Worm (Caenorhabditis elegans) whole organism, young adult: Measurements from ENCODE around the gene ZK177.1.

Experiments used
- C06A6.2 ChIP-seq: fragments of 200-800 bp; sonication (Bioruptor generic); conservative IDR thresholded peaks from 2 replicates; pipeline ENCODE4 v1.3.6; 2022; ENCODE audit warnings: missing genetic modification characterization, missing compliant biosample characterization
- F23B12.7 ChIP-seq: sonication (generic microtip); optimal IDR thresholded peaks from 2 replicates; lab custom pipeline; 2017; ENCODE audit warnings: missing genetic modification characterization, mild to moderate bottlenecking, missing compliant biosample characterization, antibody characterized with exemption, moderate library complexity; ENCODE audit not compliant: insufficient read depth
- F33H1.4 ChIP-seq: fragments of 200-800 bp; sonication (Bioruptor generic); IDR thresholded peaks from 2 replicates; pipeline ENCODE4 v1.3.6; 2022; ENCODE audit warnings: missing genetic modification reagents, missing genetic modification characterization, missing compliant biosample characterization
- F52B5.7 ChIP-seq: sonication (generic microtip); optimal IDR thresholded peaks from 2 replicates; lab custom pipeline; 2016; ENCODE audit warnings: mild to moderate bottlenecking, missing genetic modification characterization, missing compliant biosample characterization
- K12H6.12 ChIP-seq: fragments of 200-800 bp; sonication (Bioruptor generic); optimal IDR thresholded peaks from 2 replicates; lab custom pipeline; 2018; ENCODE audit warnings: mild to moderate bottlenecking, missing genetic modification characterization, missing compliant biosample characterization
- Y67H2A.10 ChIP-seq: fragments of 200-800 bp; sonication (Bioruptor generic); conservative IDR thresholded peaks from 2 replicates; pipeline ENCODE4 v1.3.6; 2022; ENCODE audit warnings: missing genetic modification reagents, missing genetic modification characterization, missing compliant biosample characterization
- ama-1 ChIP-seq, 3 experiments: fragments of 150-350 bp in 1 of 3; sonication (generic microtip) in 2 of 3; optimal IDR thresholded peaks; 2 replicates each; lab custom pipeline; 2014 to 2018; ENCODE audit warnings: missing biosample characterization in 2 of 3, missing genetic modification characterization in 2 of 3, missing genetic modification reagents in 2 of 3
- athp-1 ChIP-seq: sonication (generic microtip); optimal IDR thresholded peaks from 2 replicates; lab custom pipeline; 2017; ENCODE audit warnings: mild to moderate bottlenecking, missing genetic modification characterization, missing compliant biosample characterization
- cebp-1 ChIP-seq, 2 experiments: fragments of 200-800 bp in 1 of 2; sonication (Bioruptor generic) in 1 of 2; sonication (generic microtip) in 1 of 2; IDR thresholded peaks in 1 of 2; optimal IDR thresholded peaks in 1 of 2; 2 replicates each; pipeline versions ENCODE4 v1.3.6 to Lab custom; 2017 to 2022; ENCODE audit warnings: missing compliant biosample characterization in 2 of 2, missing genetic modification characterization in 2 of 2, mild to moderate bottlenecking in 1 of 2, missing genetic modification reagents in 1 of 2, moderate library complexity in 1 of 2
- cebp-2 ChIP-seq: fragments of 200-800 bp; sonication (Bioruptor generic); IDR thresholded peaks from 2 replicates; pipeline ENCODE4 v1.3.6; 2022; ENCODE audit warnings: missing genetic modification characterization, missing compliant biosample characterization
- efl-1 ChIP-seq: fragments of 150-350 bp; optimal IDR thresholded peaks from 2 replicates; lab custom pipeline; 2014; ENCODE audit warnings: missing biosample characterization, missing genetic modification reagents, missing genetic modification characterization
- hlh-26 ChIP-seq: fragments of 200-800 bp; sonication (Bioruptor generic); conservative IDR thresholded peaks from 2 replicates; pipeline ENCODE4 v1.3.6; 2022; ENCODE audit warnings: missing genetic modification reagents, missing genetic modification characterization, missing compliant biosample characterization
- hmg-1.2 ChIP-seq: fragments of 200-800 bp; sonication (Bioruptor generic); IDR thresholded peaks from 2 replicates; pipeline ENCODE4 v1.3.6; 2022; ENCODE audit warnings: missing genetic modification reagents, missing genetic modification characterization, missing compliant biosample characterization
- let-526 ChIP-seq: fragments of 200-800 bp; sonication (Bioruptor generic); IDR thresholded peaks from 2 replicates; pipeline ENCODE4 v1.3.6; 2022; ENCODE audit warnings: missing genetic modification reagents, missing genetic modification characterization, missing compliant biosample characterization
- lin-26 ChIP-seq: fragments of 200-800 bp; sonication (Bioruptor generic); IDR thresholded peaks from 2 replicates; pipeline ENCODE4 v1.3.6; 2022; ENCODE audit warnings: missing genetic modification reagents, missing genetic modification characterization, missing compliant biosample characterization
- lin-35 ChIP-seq, 3 experiments: fragments of 150-350 bp in 2 of 3; sonication (generic microtip) in 1 of 3; optimal IDR thresholded peaks; 2 replicates each; lab custom pipeline; 2014 to 2018; ENCODE audit warnings: missing biosample characterization in 3 of 3, missing genetic modification characterization in 3 of 3, missing genetic modification reagents in 3 of 3
- madf-8 ChIP-seq: fragments of 200-800 bp; sonication (Bioruptor generic); conservative IDR thresholded peaks from 2 replicates; pipeline ENCODE4 v1.3.6; 2022; ENCODE audit warnings: missing genetic modification reagents, missing genetic modification characterization, missing compliant biosample characterization
- mel-28 ChIP-seq: sonication (generic microtip); optimal IDR thresholded peaks from 2 replicates; lab custom pipeline; 2016; ENCODE audit warnings: borderline replicate concordance, mild to moderate bottlenecking, missing genetic modification characterization, missing compliant biosample characterization
- nhr-179 ChIP-seq: sonication (generic microtip); optimal IDR thresholded peaks from 2 replicates; lab custom pipeline; 2016; ENCODE audit warnings: mild to moderate bottlenecking, missing genetic modification characterization, missing compliant biosample characterization
- nhr-90 ChIP-seq: sonication (generic microtip); optimal IDR thresholded peaks from 2 replicates; lab custom pipeline; 2016; ENCODE audit warnings: missing genotype, mild to moderate bottlenecking, missing genetic modification characterization, missing compliant biosample characterization
- pha-4 ChIP-seq: fragments of 150-350 bp; sonication (generic microtip); optimal IDR thresholded peaks from 2 replicates; lab custom pipeline; 2014; ENCODE audit warnings: missing biosample characterization, missing genetic modification reagents, missing genetic modification characterization
- rec-8 ChIP-seq, 2 experiments: sonication (generic microtip); optimal IDR thresholded peaks; 2 replicates each; lab custom pipeline; 2016; ENCODE audit warnings: mild to moderate bottlenecking in 2 of 2, missing genetic modification characterization in 2 of 2, missing genetic modification reagents in 2 of 2, missing genotype in 2 of 2, missing biosample characterization in 1 of 2, missing compliant biosample characterization in 1 of 2, moderate library complexity in 1 of 2
- repo-1 ChIP-seq: sonication (generic microtip); optimal IDR thresholded peaks from 2 replicates; lab custom pipeline; 2017; ENCODE audit warnings: mild to moderate bottlenecking, missing genetic modification characterization, missing compliant biosample characterization
- rpc-1 ChIP-seq, 2 experiments: fragments of 150-350 bp in 1 of 2; sonication (generic microtip) in 1 of 2; optimal IDR thresholded peaks; 2 replicates each; lab custom pipeline; 2014 to 2018; ENCODE audit warnings: missing biosample characterization in 1 of 2, missing genetic modification characterization in 1 of 2, missing genetic modification reagents in 1 of 2, missing genotype in 1 of 2
- snpc-4 ChIP-seq, 5 experiments: fragments of 150-350 bp in 1 of 5; sonication (generic microtip) in 4 of 5; optimal IDR thresholded peaks; 2 replicates each; lab custom pipeline; 2014 to 2018; ENCODE audit warnings: missing genetic modification characterization in 5 of 5, missing biosample characterization in 3 of 5, antibody characterized with exemption in 2 of 5, mild to moderate bottlenecking in 2 of 5, missing compliant biosample characterization in 2 of 5, missing genotype in 2 of 5, moderate library complexity in 2 of 5, missing genetic modification reagents in 1 of 5
- unc-62 ChIP-seq: fragments of 150-350 bp; optimal IDR thresholded peaks from 2 replicates; lab custom pipeline; 2014; ENCODE audit warnings: missing biosample characterization, missing genetic modification reagents, missing genetic modification characterization
- ztf-3 ChIP-seq: fragments of 200-800 bp; sonication (Bioruptor generic); optimal IDR thresholded peaks from 2 replicates; lab custom pipeline; 2018; ENCODE audit warnings: mild to moderate bottlenecking, missing genetic modification characterization, missing compliant biosample characterization
- ztf-6 ChIP-seq: fragments of 200-800 bp; sonication (Bioruptor generic); IDR thresholded peaks from 2 replicates; pipeline ENCODE4 v1.3.6; 2022; ENCODE audit warnings: missing genetic modification reagents, missing genetic modification characterization, missing compliant biosample characterization

Gene ZK177.1

DNA sequence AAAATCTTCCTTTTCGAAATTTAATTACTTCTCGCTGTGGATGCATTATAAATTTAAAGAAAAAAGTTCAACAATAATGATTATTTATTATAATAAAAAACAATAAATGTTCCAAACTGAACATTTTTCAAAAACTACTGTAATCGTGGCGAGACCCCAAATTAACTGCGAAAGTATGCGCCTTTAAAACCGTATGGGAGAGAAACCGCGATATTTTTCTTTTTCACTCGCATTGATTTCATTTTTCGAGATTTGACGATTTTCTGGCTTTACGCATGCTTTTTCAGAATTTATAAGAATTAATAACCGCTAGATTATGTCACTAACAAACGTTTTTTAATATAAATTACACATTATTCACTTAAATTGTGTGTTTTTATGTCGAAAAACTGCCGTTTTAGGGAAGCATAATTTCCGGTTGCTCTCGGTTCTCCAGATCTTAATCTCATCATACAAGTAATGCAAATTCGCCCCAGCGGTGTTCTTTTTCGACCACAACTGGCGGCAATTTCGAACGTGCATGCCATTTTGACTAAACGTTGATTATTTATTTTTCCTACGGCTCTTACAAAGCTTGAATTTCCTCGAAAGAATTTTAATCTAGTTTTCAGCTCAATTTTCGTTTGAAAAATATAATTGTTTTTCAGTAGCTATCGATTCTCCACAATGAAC, 26.8 kb upstream of the ZK177.1 start, which contains the start of gene F12A10.8 (continued):
- no peak for TF ChIP-seq pha-4 (tag; lab: Kevin White, UChicago)
- TF ChIP-seq snpc-4 (GFP tag; optimal IDR thresholded peaks at IDR 0.05; lab: Kevin White, UChicago): peak; percentile 22
- TF ChIP-seq snpc-4 (tag; optimal IDR thresholded peaks at IDR 0.05; lab: Kevin White, UChicago): no peak
- TF ChIP-seq let-526 (GFP tag; lab: Robert Waterston, UW): no peak
- peak; percentile 80 for TF ChIP-seq efl-1 (GFP tag; lab: Kevin White, UChicago)
- peak; percentile 88 for TF ChIP-seq F33H1.4
- TF ChIP-seq madf-8 (GFP tag; lab: Robert Waterston, UW): peak; percentile 67
- no peak for TF ChIP-seq nhr-179
- TF ChIP-seq rpc-1 (optimal IDR thresholded peaks at IDR 0.05; lab: Kevin White, UChicago): no peak
- no peak for TF ChIP-seq rpc-1 (tag; optimal IDR thresholded peaks at IDR 0.05; lab: Kevin White, UChicago)
- TF ChIP-seq mel-28 (tag; lab: Kevin White, UChicago): no peak
- TF ChIP-seq K12H6.12 (tag; lab: Kevin White, UChicago): no peak
- no peak for TF ChIP-seq ama-1 (optimal IDR thresholded peaks at IDR 0.05; lab: Kevin White, UChicago)
- TF ChIP-seq ama-1 (GFP tag; optimal IDR thresholded peaks at IDR 0.05; lab: Kevin White, UChicago): no peak

DNA sequence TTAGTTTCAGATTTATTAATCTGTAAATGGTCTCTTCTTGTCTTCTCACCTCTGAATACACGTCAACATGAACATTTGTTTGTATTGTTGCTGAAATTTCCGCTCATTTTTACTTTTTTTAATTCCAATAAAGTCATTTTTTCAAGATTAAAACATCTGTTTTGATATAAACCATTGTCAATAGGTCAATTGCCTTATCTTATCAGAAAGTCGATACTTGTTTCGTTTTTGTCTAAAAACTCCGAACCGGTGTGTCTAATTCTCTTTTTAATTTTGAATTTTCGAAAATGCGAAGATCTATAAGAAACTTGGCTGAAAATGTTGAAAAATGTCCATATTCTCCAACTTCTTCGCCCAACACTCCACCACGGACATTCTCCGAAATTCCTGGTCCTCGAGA, 24.2 kb upstream of the ZK177.1 start, which contains the start of gene cyp-44A1:
Gene cyp-44A1 (plus strand): TSS at position 285 of the 400 bp plus-strand sequence.
- TF ChIP-seq F23B12.7 (tag; lab: Kevin White, UChicago) (no peak), hmg-1.2 (GFP tag; lab: Robert Waterston, UW) (no peak), F52B5.7 (no peak), athp-1 (tag; lab: Kevin White, UChicago) (no peak), Y67H2A.10 (GFP tag; lab: Robert Waterston, UW) (no peak), unc-62 (no peak), cebp-2 (GFP tag; lab: Robert Waterston, UW) (no peak), hlh-26 (GFP tag; lab: Robert Waterston, UW) (no peak), ztf-6 (GFP tag; lab: Robert Waterston, UW) (no peak), mel-28 (tag; lab: Kevin White, UChicago) (no peak), ztf-3 (GFP tag; lab: Kevin White, UChicago) (no peak), rec-8 (tag; optimal IDR thresholded peaks at IDR 0.05; lab: Kevin White, UChicago) (no peak), repo-1 (no peak), lin-26 (no peak), nhr-90 (tag; lab: Kevin White, UChicago) (no peak)

DNA sequence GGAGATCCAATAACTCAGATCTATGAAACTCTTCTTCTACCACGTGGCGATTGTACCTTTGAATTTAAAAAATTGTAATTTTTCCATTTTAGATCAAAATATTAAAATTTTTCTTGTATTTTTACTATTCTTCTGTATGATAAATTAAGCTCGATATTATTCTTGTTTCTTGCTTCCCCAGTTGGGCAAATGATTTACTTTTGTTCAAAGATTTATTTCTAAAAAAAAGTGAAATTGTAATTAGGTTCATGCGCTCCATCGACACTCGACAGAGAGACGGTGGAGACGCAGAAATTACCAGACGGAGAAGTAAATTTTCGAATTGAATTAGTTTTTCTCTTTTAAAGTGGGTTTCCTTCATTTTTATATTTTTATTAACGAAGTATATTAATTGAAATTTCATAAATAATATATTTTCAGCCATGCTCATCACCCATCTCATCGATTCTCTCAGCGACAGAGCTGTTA, 22.1 kb upstream of the ZK177.1 start, which contains the start of gene npp-24:
Gene npp-24 (plus strand): TSS at position 51 of the 468 bp plus-strand sequence.
- TF ChIP-seq C06A6.2 (no peak), cebp-1 (GFP tag; IDR thresholded peaks at IDR 0.05; lab: Robert Waterston, UW) (no peak), cebp-1 (tag; optimal IDR thresholded peaks at IDR 0.05; lab: Kevin White, UChicago) (no peak), lin-35 (GFP tag; optimal IDR thresholded peaks at IDR 0.05; lab: Kevin White, UChicago) (peak in 1 of 3 experiments; percentile 43)
